Fruit fly (Drosophila melanogaster): ENCODE data around the gene Cyp12e1.

- TF ChIP-seq seq (GFP tag; IDR thresholded peaks at IDR 0.05) (no peak), MESR4 (GFP tag; optimal IDR thresholded peaks at IDR 0.05) (no peak), Sin3A (optimal IDR thresholded peaks at IDR 0.05) (no peak), pb (GFP tag; optimal IDR thresholded peaks at IDR 0.05) (no peak)
Observed at dm6 chr3R:10391863-10392538, 42.6 kb upstream of the Cyp12e1 start.

Data from whole organism, embryonic.